Worm (Caenorhabditis elegans): ENCODE data around the gene dhhc-4.

DNA sequence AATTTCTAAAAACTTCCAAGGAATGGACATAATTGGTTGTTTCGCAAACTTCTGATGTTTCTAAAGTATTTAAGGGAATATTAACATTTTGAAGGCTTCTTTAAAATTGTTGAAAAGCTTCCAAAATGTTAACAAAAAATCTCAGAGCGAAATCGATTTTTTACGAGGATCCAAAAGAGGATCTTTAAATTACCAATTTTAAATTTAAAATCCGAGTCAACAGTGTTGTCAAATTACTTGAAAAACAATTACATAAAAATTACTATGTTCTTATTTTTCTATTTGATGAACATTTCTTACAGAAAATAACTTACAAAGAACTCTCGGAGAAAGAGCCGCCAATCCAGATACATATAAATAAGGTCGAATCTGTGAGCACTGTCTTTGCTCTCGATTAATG, 9.4 kb upstream of the dhhc-4 start, which contains the start of gene ZK757.10:
- TF ChIP-seq ama-1 (optimal IDR thresholded peaks at IDR 0.05): no peak
- TF ChIP-seq nhr-41 (GFP tag; IDR thresholded peaks at IDR 0.05): no peak
- no peak for TF ChIP-seq tra-1 (GFP tag; IDR thresholded peaks at IDR 0.05)
- no peak for TF ChIP-seq pha-4 (GFP tag; IDR thresholded peaks at IDR 0.05)
- no peak for TF ChIP-seq pha-4 (tag; optimal IDR thresholded peaks at IDR 0.05)
- TF ChIP-seq zag-1 (tag; optimal IDR thresholded peaks at IDR 0.05): no peak
- no peak for TF ChIP-seq unc-62 (GFP tag; optimal IDR thresholded peaks at IDR 0.05 in 1 of 2)
- TF ChIP-seq unc-62 (tag; optimal IDR thresholded peaks at IDR 0.05): no peak
- no peak for TF ChIP-seq jun-1 (tag; optimal IDR thresholded peaks at IDR 0.05)
- TF ChIP-seq lin-13 (GFP tag; optimal IDR thresholded peaks at IDR 0.05): no peak
- TF ChIP-seq cey-2 (tag; optimal IDR thresholded peaks at IDR 0.05; ENCODE audit: borderline replicate concordance, insufficient read depth): no peak
- TF ChIP-seq ceh-62 (tag; optimal IDR thresholded peaks at IDR 0.05): no peak
- no peak for TF ChIP-seq nhr-28 (tag; optimal IDR thresholded peaks at IDR 0.05)
- TF ChIP-seq Y75B8A.6 (GFP tag; IDR thresholded peaks at IDR 0.05): no peak
- TF ChIP-seq nhr-237 (tag; optimal IDR thresholded peaks at IDR 0.05): no peak
